Worm (Caenorhabditis elegans) whole organism, L4/young adult: Measurements from ENCODE around the gene F37C12.14.

Source experiments
- W03F9.2 ChIP-seq: fragments of 150-350 bp; optimal IDR thresholded peaks from 2 replicates; lab custom pipeline; 2014; ENCODE audit warnings: missing biosample characterization, missing genetic modification characterization
- him-1 ChIP-seq: sonication (generic microtip); optimal IDR thresholded peaks from 2 replicates; lab custom pipeline; 2016; ENCODE audit warnings: missing genotype, missing genetic modification reagents, missing genetic modification characterization, missing compliant biosample characterization

- TF ChIP-seq W03F9.2 (tag; lab: Kevin White, UChicago) (no peak), him-1 (tag; lab: Kevin White, UChicago) (no peak)
Observed at ce11 chrIII:7216924-7217521, 31.6 kb upstream of the F37C12.14 start.
